Worm (Caenorhabditis elegans): Measurements from ENCODE around the gene pycr-4.

ce11 chrIV:7501337-7501736 is 24.2 kb upstream of the pycr-4 start, which contains the start of gene F55G1.15:
- no peak for TF ChIP-seq lin-15B (tag; optimal IDR thresholded peaks at IDR 0.05)
- TF ChIP-seq elt-2 (tag; optimal IDR thresholded peaks at IDR 0.05): peak; percentile 46
- TF ChIP-seq unc-39 (tag; optimal IDR thresholded peaks at IDR 0.05): no peak
- TF ChIP-seq pqm-1 (tag; optimal IDR thresholded peaks at IDR 0.05): no peak
- TF ChIP-seq ama-1 (optimal IDR thresholded peaks at IDR 0.05): no peak
- no peak for TF ChIP-seq nhr-77 (tag; optimal IDR thresholded peaks at IDR 0.05)
- no peak for TF ChIP-seq elt-1 (tag; optimal IDR thresholded peaks at IDR 0.05)

Measured in whole organism, L3 larva.